Worm (Caenorhabditis elegans) whole organism, early embryonic: ENCODE measurements around the gene F07A11.5.

Experiments used
- B0310.2 ChIP-seq: sonication (generic microtip); optimal IDR thresholded peaks from 2 replicates; lab custom pipeline; 2016; ENCODE audit warnings: mild to moderate bottlenecking, missing genetic modification characterization, missing compliant biosample characterization
- F13C5.2 ChIP-seq: sonication (generic microtip); optimal IDR thresholded peaks from 2 replicates; lab custom pipeline; 2017; ENCODE audit warnings: mild to moderate bottlenecking, missing genetic modification characterization, inconsistent platforms, missing compliant biosample characterization
- ama-1 ChIP-seq: fragments of 150-350 bp; optimal IDR thresholded peaks from 2 replicates; lab custom pipeline; 2014
- ceh-36 ChIP-seq: sonication (generic microtip); optimal IDR thresholded peaks from 2 replicates; lab custom pipeline; 2016; ENCODE audit warnings: missing genetic modification characterization, inconsistent platforms, missing compliant biosample characterization
- flt-1 ChIP-seq: fragments of 200-800 bp; sonication (Bioruptor generic); IDR thresholded peaks from 2 replicates; pipeline ENCODE4 v1.3.6; 2022; ENCODE audit warnings: missing genetic modification characterization, missing compliant biosample characterization
- hmbx-1 ChIP-seq: sonication (generic microtip); optimal IDR thresholded peaks from 2 replicates; lab custom pipeline; 2016; ENCODE audit warnings: mild to moderate bottlenecking, missing genetic modification characterization, missing compliant biosample characterization
- hnd-1 ChIP-seq: sonication (generic microtip); optimal IDR thresholded peaks from 2 replicates; lab custom pipeline; 2016; ENCODE audit warnings: missing genetic modification characterization, missing compliant biosample characterization
- pes-1 ChIP-seq: fragments of 200-800 bp; sonication (Bioruptor generic); IDR thresholded peaks from 2 replicates; pipeline ENCODE4 v1.3.6; 2022; ENCODE audit warnings: missing genetic modification reagents, missing genetic modification characterization, missing compliant biosample characterization
- scrt-1 ChIP-seq: fragments of 200-800 bp; sonication (Bioruptor generic); IDR thresholded peaks from 2 replicates; pipeline ENCODE4 v1.3.6; 2022; ENCODE audit warnings: missing genetic modification characterization, missing compliant biosample characterization
- sea-1 ChIP-seq: fragments of 200-800 bp; sonication (Bioruptor generic); conservative IDR thresholded peaks from 2 replicates; pipeline ENCODE4 v1.3.6; 2022; ENCODE audit warnings: missing genetic modification characterization, missing compliant biosample characterization
- tbx-11 ChIP-seq: fragments of 200-800 bp; sonication (Bioruptor generic); IDR thresholded peaks from 2 replicates; pipeline ENCODE4 v1.3.6; 2022; ENCODE audit warnings: missing genetic modification characterization, missing compliant biosample characterization
- tbx-37 ChIP-seq: fragments of 200-800 bp; sonication (Bioruptor generic); conservative IDR thresholded peaks from 2 replicates; pipeline ENCODE4 v1.3.6; 2022; ENCODE audit warnings: missing genetic modification reagents, missing genetic modification characterization, missing compliant biosample characterization

DNA sequence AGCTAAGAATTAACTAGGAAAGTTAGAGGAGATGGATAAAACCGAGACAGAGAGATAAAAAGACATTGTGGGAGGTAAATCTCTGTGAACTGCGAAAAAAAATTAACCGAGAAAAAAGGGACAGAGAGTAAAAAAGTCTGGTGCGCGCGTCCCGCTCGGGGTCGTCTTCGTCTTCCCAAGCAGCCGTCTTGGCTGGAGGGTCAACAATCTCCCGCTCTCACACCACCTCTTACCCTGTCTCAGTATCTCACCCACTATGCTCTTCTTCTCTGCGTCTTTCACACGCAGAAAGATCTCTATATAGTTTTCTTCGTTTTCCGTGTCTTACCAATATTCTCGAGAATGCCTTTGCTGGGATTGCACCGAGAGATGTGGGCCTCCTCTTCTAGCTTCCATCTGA lies 20.6 kb downstream of the F07A11.5 start:
- TF ChIP-seq sea-1 (GFP tag; lab: Robert Waterston, UW) = no peak
- no peak for TF ChIP-seq ceh-36 (tag; lab: Kevin White, UChicago)
- TF ChIP-seq scrt-1 = no peak
- no peak for TF ChIP-seq ama-1 (lab: Kevin White, UChicago)
- TF ChIP-seq hnd-1 (tag; lab: Kevin White, UChicago) = no peak
- no peak for TF ChIP-seq tbx-11 (GFP tag; lab: Robert Waterston, UW)
- no peak for TF ChIP-seq F13C5.2 (tag; lab: Kevin White, UChicago)
- TF ChIP-seq tbx-37 (GFP tag; lab: Robert Waterston, UW) = no peak
- no peak for TF ChIP-seq flt-1
- TF ChIP-seq pes-1 (GFP tag; lab: Robert Waterston, UW) = no peak
- no peak for TF ChIP-seq hmbx-1
- no peak for TF ChIP-seq B0310.2 (tag; lab: Kevin White, UChicago)
